Fruit fly (Drosophila melanogaster) whole organism, embryonic: ENCODE measurements around the gene CG13928.

Experiments used
- Adf1 ChIP-seq: fragments of 200-800 bp; sonication (Bioruptor generic); IDR thresholded peaks from 2 replicates; pipeline ENCODE4 v1.3.6; 2022; ENCODE audit warnings: missing biosample characterization, missing genetic modification characterization
- BtbVII ChIP-seq: fragments of 200-800 bp; sonication (Bioruptor generic); optimal IDR thresholded peaks from 3 replicates; lab custom pipeline; 2017; ENCODE audit warnings: missing biosample characterization, mild to moderate bottlenecking, missing genetic modification characterization
- C15 ChIP-seq: fragments of 200-800 bp; sonication (Bioruptor generic); IDR thresholded peaks from 3 replicates; pipeline ENCODE4 v1.3.6; 2022; ENCODE audit warnings: missing biosample characterization, missing genetic modification characterization
- CG11456 ChIP-seq: fragments of 200-800 bp; sonication (Bioruptor generic); IDR thresholded peaks from 3 replicates; pipeline ENCODE4 v1.3.6; 2022; ENCODE audit warnings: missing biosample characterization, missing genetic modification characterization
- CG1647 ChIP-seq: fragments of 200-800 bp; sonication (Bioruptor generic); optimal IDR thresholded peaks from 3 replicates; lab custom pipeline; 2016; ENCODE audit warnings: missing biosample characterization, missing genetic modification characterization
- CG17186 ChIP-seq: fragments of 200-800 bp; sonication (Bioruptor generic); optimal IDR thresholded peaks from 3 replicates; lab custom pipeline; 2017; ENCODE audit warnings: missing biosample characterization, missing genetic modification reagents, missing genetic modification characterization
- CG17328 ChIP-seq: fragments of 200-800 bp; sonication (Bioruptor generic); IDR thresholded peaks from 2 replicates; pipeline ENCODE4 v1.3.6; 2022; ENCODE audit warnings: missing biosample characterization, missing genetic modification characterization
- CG32532 ChIP-seq: fragments of 200-800 bp; sonication (Bioruptor generic); IDR thresholded peaks from 2 replicates; pipeline ENCODE4 v1.3.6; 2022; ENCODE audit warnings: missing biosample characterization, missing genetic modification characterization
- CG42726 ChIP-seq: fragments of 200-800 bp; sonication (Bioruptor generic); IDR thresholded peaks from 2 replicates; pipeline ENCODE4 v1.3.6; 2022; ENCODE audit warnings: missing biosample characterization, missing genetic modification characterization; ENCODE audit not compliant: partially characterized antibody
- CG7928 ChIP-seq: fragments of 200-800 bp; sonication (Bioruptor generic); optimal IDR thresholded peaks from 2 replicates; lab custom pipeline; 2017; ENCODE audit warnings: missing biosample characterization, mild to moderate bottlenecking, missing genetic modification characterization
- CG8089 ChIP-seq: fragments of 200-800 bp; sonication (Bioruptor generic); optimal IDR thresholded peaks from 3 replicates; lab custom pipeline; 2016; ENCODE audit warnings: missing biosample characterization, missing genetic modification characterization
- CG8924 ChIP-seq: fragments of 200-800 bp; optimal IDR thresholded peaks from 3 replicates; lab custom pipeline; 2019; ENCODE audit warnings: missing biosample characterization, mild to moderate bottlenecking, missing genetic modification characterization, moderate library complexity
- CG9727 ChIP-seq: fragments of 200-800 bp; sonication (Bioruptor generic); optimal IDR thresholded peaks from 3 replicates; lab custom pipeline; 2017; ENCODE audit warnings: missing biosample characterization, mild to moderate bottlenecking, missing genetic modification characterization
- CG9876 ChIP-seq: fragments of 200-800 bp; sonication (Bioruptor generic); optimal IDR thresholded peaks from 2 replicates; lab custom pipeline; 2016; ENCODE audit warnings: missing biosample characterization, missing genetic modification characterization
- CkIIα-i1 ChIP-seq: fragments of 200-800 bp; sonication (Bioruptor generic); IDR thresholded peaks from 2 replicates; pipeline ENCODE4 v1.3.6; 2022; ENCODE audit warnings: missing biosample characterization, missing genetic modification characterization
- CrebB ChIP-seq: fragments of 200-800 bp; sonication (Bioruptor generic); optimal IDR thresholded peaks from 3 replicates; lab custom pipeline; 2018; ENCODE audit warnings: missing biosample characterization, mild to moderate bottlenecking, missing genetic modification characterization
- D19B ChIP-seq: fragments of 200-800 bp; sonication (Bioruptor generic); optimal IDR thresholded peaks from 2 replicates; lab custom pipeline; 2017; ENCODE audit warnings: missing biosample characterization, mild to moderate bottlenecking, missing genetic modification characterization
- Dref ChIP-seq: fragments of 200-800 bp; sonication (Bioruptor generic); IDR thresholded peaks from 2 replicates; pipeline ENCODE4 v1.3.6; 2022; ENCODE audit warnings: missing biosample characterization, missing genetic modification characterization
- E2f2 ChIP-seq: fragments of 200-800 bp; sonication (Bioruptor generic); IDR thresholded peaks from 2 replicates; pipeline ENCODE4 v1.3.6; 2022; ENCODE audit warnings: missing biosample characterization, missing genetic modification characterization
- H15 ChIP-seq: fragments of 200-800 bp; sonication (Bioruptor generic); IDR thresholded peaks from 3 replicates; pipeline ENCODE4 v1.3.6; 2022; ENCODE audit warnings: missing biosample characterization, missing genetic modification characterization
- Hand ChIP-seq: fragments of 200-800 bp; sonication (Bioruptor generic); optimal IDR thresholded peaks from 2 replicates; lab custom pipeline; 2017; ENCODE audit warnings: mild to moderate bottlenecking, missing biosample characterization, missing genetic modification reagents, missing genetic modification characterization
- Hey ChIP-seq: fragments of 200-800 bp; sonication (Bioruptor generic); optimal IDR thresholded peaks from 3 replicates; lab custom pipeline; 2018; ENCODE audit warnings: missing biosample characterization, mild to moderate bottlenecking, missing genetic modification characterization
- Neu2 ChIP-seq: fragments of 200-800 bp; sonication (Bioruptor generic); optimal IDR thresholded peaks from 3 replicates; lab custom pipeline; 2016; ENCODE audit warnings: missing biosample characterization, missing genetic modification characterization, borderline replicate concordance
- Oaz ChIP-seq: fragments of 200-800 bp; sonication (Bioruptor generic); IDR thresholded peaks from 2 replicates; pipeline ENCODE4 v1.3.6; 2022; ENCODE audit warnings: missing biosample characterization, missing genetic modification characterization
- Sry-β ChIP-seq: fragments of 200-800 bp; sonication (Bioruptor generic); optimal IDR thresholded peaks from 2 replicates; lab custom pipeline; 2018; ENCODE audit warnings: missing biosample characterization, mild to moderate bottlenecking, missing genetic modification characterization, moderate library complexity
- TFAM ChIP-seq: fragments of 200-800 bp; sonication (Bioruptor generic); optimal IDR thresholded peaks from 2 replicates; lab custom pipeline; 2017; ENCODE audit warnings: missing biosample characterization, missing genetic modification characterization, inconsistent platforms
- Vsx1 ChIP-seq: fragments of 200-800 bp; sonication (Bioruptor generic); optimal IDR thresholded peaks from 2 replicates; lab custom pipeline; 2017; ENCODE audit warnings: missing biosample characterization, mild to moderate bottlenecking, missing genetic modification characterization, missing genetic modification reagents
- ato ChIP-seq: fragments of 200-800 bp; sonication (Bioruptor generic); IDR thresholded peaks from 2 replicates; pipeline ENCODE4 v1.3.6; 2022; ENCODE audit warnings: missing biosample characterization, missing genetic modification characterization; ENCODE audit not compliant: partially characterized antibody
- cad ChIP-seq: fragments of >200 bp; optimal IDR thresholded peaks from 2 replicates; lab custom pipeline; 2017; ENCODE audit warnings: missing biosample characterization, missing genetic modification characterization
- chinmo ChIP-seq: fragments of 200-800 bp; sonication (Bioruptor generic); IDR thresholded peaks from 4 replicates; pipeline ENCODE4 v1.3.6; 2022; ENCODE audit warnings: missing biosample characterization, missing genetic modification characterization; ENCODE audit not compliant: partially characterized antibody
- croc ChIP-seq: fragments of 200-800 bp; sonication (Bioruptor generic); conservative IDR thresholded peaks from 3 replicates; pipeline ENCODE4 v1.3.6; 2022; ENCODE audit warnings: missing biosample characterization, missing genetic modification characterization
- ems ChIP-seq: fragments of 200-800 bp; sonication (Bioruptor generic); optimal IDR thresholded peaks from 3 replicates; lab custom pipeline; 2016; ENCODE audit warnings: missing biosample characterization, missing genetic modification characterization
- en ChIP-seq: fragments of 200-800 bp; sonication (Bioruptor generic); optimal IDR thresholded peaks from 2 replicates; lab custom pipeline; 2016; ENCODE audit warnings: missing biosample characterization, missing genetic modification characterization
- fu2 ChIP-seq: fragments of 200-800 bp; sonication (Bioruptor generic); optimal IDR thresholded peaks from 2 replicates; lab custom pipeline; 2016; ENCODE audit warnings: missing biosample characterization, missing genetic modification characterization
- gcm ChIP-seq: fragments of 200-800 bp; sonication (Bioruptor generic); optimal IDR thresholded peaks from 2 replicates; lab custom pipeline; 2019; ENCODE audit warnings: missing biosample characterization, mild to moderate bottlenecking, missing genetic modification characterization, moderate library complexity
- grau ChIP-seq: fragments of 200-800 bp; optimal IDR thresholded peaks from 3 replicates; lab custom pipeline; 2019; ENCODE audit warnings: missing biosample characterization, mild to moderate bottlenecking, missing genetic modification characterization, moderate library complexity
- jing ChIP-seq: fragments of 200-800 bp; sonication (Bioruptor generic); optimal IDR thresholded peaks from 2 replicates; lab custom pipeline; 2018; ENCODE audit warnings: missing biosample characterization, mild to moderate bottlenecking, missing genetic modification characterization
- kah ChIP-seq: fragments of 200-800 bp; sonication (Bioruptor generic); optimal IDR thresholded peaks from 2 replicates; lab custom pipeline; 2018; ENCODE audit warnings: missing biosample characterization, mild to moderate bottlenecking, missing genetic modification characterization
- kay ChIP-seq: fragments of 200-800 bp; sonication (Bioruptor generic); optimal IDR thresholded peaks from 2 replicates; lab custom pipeline; 2016; ENCODE audit warnings: missing biosample characterization, missing genetic modification characterization
- lmd ChIP-seq: fragments of 200-800 bp; sonication (Bioruptor generic); IDR thresholded peaks from 2 replicates; pipeline ENCODE4 v1.3.6; 2022; ENCODE audit warnings: missing biosample characterization, missing genetic modification characterization
- nerfin-1 ChIP-seq: fragments of 200-800 bp; sonication (Bioruptor generic); optimal IDR thresholded peaks from 3 replicates; lab custom pipeline; 2019; ENCODE audit warnings: missing biosample characterization, mild to moderate bottlenecking, missing genetic modification characterization, moderate library complexity
- onecut ChIP-seq: fragments of 200-800 bp; sonication (Bioruptor generic); IDR thresholded peaks from 2 replicates; pipeline ENCODE4 v1.3.6; 2022; ENCODE audit warnings: missing biosample characterization, missing genetic modification characterization
- pan ChIP-seq, 4 experiments: fragments of >200 bp in 3 of 4; fragments of 200-800 bp in 1 of 4; sonication (Bioruptor generic) in 1 of 4; optimal IDR thresholded peaks in 3 of 4; IDR thresholded peaks in 1 of 4; 2 replicates each; pipeline versions ENCODE4 v1.3.6 to Lab custom; 2017 to 2022; ENCODE audit warnings: missing biosample characterization in 2 of 4, missing genetic modification characterization in 2 of 4, mixed read lengths in 1 of 4
- pfk ChIP-seq: fragments of 200-800 bp; sonication (Bioruptor generic); optimal IDR thresholded peaks from 2 replicates; lab custom pipeline; 2018; ENCODE audit warnings: missing biosample characterization, mild to moderate bottlenecking, missing genetic modification characterization, moderate library complexity
- run ChIP-seq: fragments of 200-800 bp; sonication (Bioruptor generic); optimal IDR thresholded peaks from 3 replicates; lab custom pipeline; 2018; ENCODE audit warnings: missing biosample characterization, mild to moderate bottlenecking, missing genetic modification characterization
- sob ChIP-seq: fragments of 200-800 bp; sonication (Bioruptor generic); IDR thresholded peaks from 2 replicates; pipeline ENCODE4 v1.3.6; 2022; ENCODE audit warnings: missing biosample characterization, missing genetic modification characterization
- ssp ChIP-seq: fragments of 200-800 bp; sonication (Bioruptor generic); IDR thresholded peaks from 2 replicates; pipeline ENCODE4 v1.3.6; 2022; ENCODE audit warnings: missing biosample characterization, missing genetic modification characterization
- twi ChIP-seq: fragments of 200-800 bp; optimal IDR thresholded peaks from 2 replicates; lab custom pipeline; 2019; ENCODE audit warnings: missing biosample characterization, mild to moderate bottlenecking, missing genetic modification characterization, moderate library complexity
- unc-4 ChIP-seq: fragments of 200-800 bp; sonication (Bioruptor generic); IDR thresholded peaks from 2 replicates; pipeline ENCODE4 v1.3.6; 2022; ENCODE audit warnings: missing biosample characterization, missing genetic modification characterization; ENCODE audit not compliant: partially characterized antibody

The CG13928 gene

DNA sequence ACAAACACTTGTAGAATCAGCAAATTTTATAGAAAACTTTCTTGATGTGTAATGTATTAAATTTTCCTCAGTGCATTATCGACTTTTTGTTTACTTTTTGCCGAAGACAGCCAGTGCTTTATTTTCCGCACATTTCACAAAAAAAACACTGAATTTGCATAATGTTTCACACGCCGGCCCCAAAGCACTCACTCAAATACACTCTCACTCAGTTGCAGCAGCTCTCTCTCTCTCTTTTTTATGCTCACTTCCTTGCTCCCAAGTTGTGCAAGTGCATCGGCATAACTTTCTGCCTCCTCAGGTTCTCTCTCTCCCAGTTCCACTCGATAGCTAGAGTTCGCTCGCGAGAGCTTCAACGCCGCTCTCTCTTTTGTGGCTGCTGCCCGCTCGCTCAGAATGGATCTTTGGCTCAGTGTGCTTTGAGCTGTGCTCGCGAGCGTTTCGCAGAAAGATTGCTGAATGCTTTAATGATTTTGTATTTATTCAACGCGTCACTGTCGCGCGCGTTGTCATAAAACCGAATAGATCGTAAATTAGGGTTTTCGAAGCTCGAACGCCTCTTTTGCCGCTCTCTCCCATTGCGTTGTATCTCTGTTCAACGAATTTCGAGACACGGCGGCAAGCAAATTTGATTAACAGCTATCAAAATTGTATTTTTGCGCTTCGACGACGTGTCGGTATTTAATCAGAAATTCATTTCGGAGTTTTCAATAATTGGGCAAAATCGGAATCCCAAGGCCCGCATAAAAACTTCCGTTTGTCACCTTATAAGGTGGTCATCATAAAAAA lies 41.7 kb downstream of the CG13928 start (continued):
- TF ChIP-seq kay (no peak), chinmo (peak; percentile 82; the same call in 3 of the 4 replicates), E2f2 (GFP tag; lab: Robert Waterston, UW) (peak; percentile 24; the same call in 1 of the 2 replicates), jing (GFP tag; lab: Kevin White, UChicago) (no peak), CrebB (peak; percentile 29), TFAM (GFP tag; lab: Kevin White, UChicago) (no peak), Dref (GFP tag; lab: Robert Waterston, UW) (no peak), H15 (GFP tag; lab: Robert Waterston, UW) (no peak), CG7928 (GFP tag; lab: Kevin White, UChicago) (no peak), ato (GFP tag; lab: Robert Waterston, UW) (peak; percentile 62; the same call in 1 of the 2 replicates), CG32532 (GFP tag; lab: Robert Waterston, UW) (peak; percentile 65), unc-4 (GFP tag; lab: Robert Waterston, UW) (peak; percentile 55; the same call in 1 of the 2 replicates), C15 (GFP tag; lab: Robert Waterston, UW) (no peak), ssp (GFP tag; lab: Robert Waterston, UW) (no peak), pan (optimal IDR thresholded peaks at IDR 0.05; lab: Kevin White, UChicago) (no peak), pan (GFP tag; optimal IDR thresholded peaks at IDR 0.05 in 1 of 2, IDR thresholded peaks at IDR 0.05 in 1 of 2) (no peak), CG17328 (GFP tag; lab: Robert Waterston, UW) (peak; percentile 24; the same call in 1 of the 2 replicates), CG8924 (tag; lab: Kevin White, UChicago) (no peak), D19B (GFP tag; lab: Kevin White, UChicago) (no peak), twi (tag; lab: Kevin White, UChicago) (no peak), CG8089 (no peak), CG17186 (GFP tag; lab: Kevin White, UChicago) (no peak), pfk (no peak), ems (GFP tag; lab: Kevin White, UChicago) (no peak), Hey (tag; lab: Kevin White, UChicago) (no peak), fu2 (GFP tag; lab: Kevin White, UChicago) (no peak), grau (no peak), kah (GFP tag; lab: Kevin White, UChicago) (peak; percentile 33), nerfin-1 (tag; lab: Kevin White, UChicago) (no peak), Sry-β (GFP tag; lab: Kevin White, UChicago) (no peak), Adf1 (GFP tag; lab: Robert Waterston, UW) (peak; percentile 34; the same call in 1 of the 2 replicates), lmd (no peak), CkIIα-i1 (GFP tag; lab: Robert Waterston, UW) (no peak), cad (GFP tag; lab: Kevin White, UChicago) (no peak), CG9727 (GFP tag; lab: Kevin White, UChicago) (no peak), CG1647 (GFP tag; lab: Kevin White, UChicago) (no peak), CG9876 (no peak), croc (GFP tag; lab: Robert Waterston, UW) (no peak), BtbVII (GFP tag; lab: Kevin White, UChicago) (peak; percentile 38), run (tag; lab: Kevin White, UChicago) (no peak), CG42726 (GFP tag; lab: Robert Waterston, UW) (no peak; the same call in 1 of the 2 replicates), Neu2 (GFP tag; lab: Kevin White, UChicago) (no peak), CG11456 (GFP tag; lab: Robert Waterston, UW) (no peak), Vsx1 (GFP tag; lab: Kevin White, UChicago) (no peak), Oaz (no peak), Hand (GFP tag; lab: Kevin White, UChicago) (no peak), en (GFP tag; lab: Kevin White, UChicago) (no peak), onecut (GFP tag; lab: Robert Waterston, UW) (peak; percentile 31; the same call in 1 of the 2 replicates), sob (GFP tag; lab: Robert Waterston, UW) (peak; percentile 47; the same call in 1 of the 2 replicates), gcm (GFP tag; lab: Kevin White, UChicago) (peak; percentile 22)
